Worm (Caenorhabditis elegans): ENCODE measurements around the gene W02G9.3.

DNA sequence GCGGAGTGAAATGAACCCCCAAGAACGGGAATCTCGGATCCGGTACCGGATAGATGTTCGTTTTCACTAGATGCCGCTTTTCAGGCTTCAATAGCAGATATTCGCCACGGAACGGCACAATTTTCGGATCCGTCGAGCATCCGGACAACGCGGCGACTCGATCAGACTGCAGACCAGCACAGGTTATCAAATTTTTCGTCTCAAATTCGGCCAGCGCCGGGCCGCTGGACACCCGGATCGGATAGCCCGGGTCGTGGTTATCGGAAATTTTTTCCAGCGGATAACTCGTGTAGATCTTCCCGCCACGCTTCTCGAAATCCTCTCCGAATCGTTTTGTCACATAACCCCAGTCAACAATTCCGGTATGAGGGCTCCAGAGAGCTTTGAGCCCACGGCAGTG, 17.7 kb downstream of the W02G9.3 start:
- TF ChIP-seq lin-39 (tag; optimal IDR thresholded peaks at IDR 0.05) (no peak), nhr-77 (tag; optimal IDR thresholded peaks at IDR 0.05) (no peak), ztf-1 (GFP tag; conservative IDR thresholded peaks at IDR 0.05) (no peak), aly-2 (tag; optimal IDR thresholded peaks at IDR 0.05) (no peak), ama-1 (optimal IDR thresholded peaks at IDR 0.05) (no peak), nhr-237 (tag; optimal IDR thresholded peaks at IDR 0.05) (no peak), gmeb-1 (tag; optimal IDR thresholded peaks at IDR 0.05) (no peak), lsy-2 (tag; optimal IDR thresholded peaks at IDR 0.05) (no peak)

Measured in whole organism, L2 larva.